Worm (Caenorhabditis elegans) whole organism, late embryonic: ENCODE results near the gene C50F7.3.
A peak's percentile ranks its signal among the peaks of the same experiment; 100 is the strongest.

Experiments used
- F13H6.1 ChIP-seq: sonication (generic microtip); optimal IDR thresholded peaks from 2 replicates; lab custom pipeline; 2016; ENCODE audit warnings: missing genetic modification characterization, missing compliant biosample characterization
- K09A11.1 ChIP-seq: sonication (generic microtip); optimal IDR thresholded peaks from 2 replicates; lab custom pipeline; 2017; ENCODE audit warnings: antibody characterized with exemption, mild to moderate bottlenecking, missing genetic modification characterization, missing compliant biosample characterization; ENCODE audit not compliant: insufficient read depth
- T23F11.4 ChIP-seq: fragments of 200-800 bp; sonication (Bioruptor generic); optimal IDR thresholded peaks from 2 replicates; lab custom pipeline; 2018; ENCODE audit warnings: mild to moderate bottlenecking, missing genetic modification characterization, missing compliant biosample characterization
- Y22D7AL.16 ChIP-seq: sonication (generic microtip); optimal IDR thresholded peaks from 2 replicates; lab custom pipeline; 2016; ENCODE audit warnings: missing genetic modification characterization, missing compliant biosample characterization
- ama-1 ChIP-seq: fragments of 150-350 bp; optimal IDR thresholded peaks from 2 replicates; lab custom pipeline; 2014
- ceh-18 ChIP-seq: sonication (generic microtip); optimal IDR thresholded peaks from 2 replicates; lab custom pipeline; 2016; ENCODE audit warnings: missing genetic modification characterization, missing compliant biosample characterization
- ceh-19 ChIP-seq: fragments of 200-800 bp; sonication (Bioruptor generic); optimal IDR thresholded peaks from 2 replicates; lab custom pipeline; 2018; ENCODE audit warnings: mild to moderate bottlenecking, missing genetic modification characterization, missing compliant biosample characterization
- ceh-24 ChIP-seq: sonication (generic microtip); optimal IDR thresholded peaks from 2 replicates; lab custom pipeline; 2016; ENCODE audit warnings: mild to moderate bottlenecking, missing genetic modification characterization, missing compliant biosample characterization
- ceh-30 ChIP-seq: fragments of 150-350 bp; optimal IDR thresholded peaks from 2 replicates; lab custom pipeline; 2014; ENCODE audit warnings: missing biosample characterization, missing genetic modification characterization
- ceh-31 ChIP-seq: sonication (generic microtip); optimal IDR thresholded peaks from 2 replicates; lab custom pipeline; 2016; ENCODE audit warnings: missing genetic modification characterization, missing compliant biosample characterization
- ceh-34 ChIP-seq: sonication (generic microtip); optimal IDR thresholded peaks from 2 replicates; lab custom pipeline; 2016; ENCODE audit warnings: mild to moderate bottlenecking, missing genetic modification characterization, missing compliant biosample characterization
- ceh-45 ChIP-seq: fragments of 200-800 bp; sonication (Bioruptor generic); IDR thresholded peaks from 2 replicates; pipeline ENCODE4 v1.3.6; 2022; ENCODE audit warnings: missing genetic modification reagents, missing genetic modification characterization, missing compliant biosample characterization
- ceh-6 ChIP-seq: fragments of 200-800 bp; sonication (Bioruptor generic); optimal IDR thresholded peaks from 2 replicates; lab custom pipeline; 2018; ENCODE audit warnings: mild to moderate bottlenecking, missing genetic modification characterization, missing compliant biosample characterization
- ceh-9 ChIP-seq: sonication (generic microtip); optimal IDR thresholded peaks from 2 replicates; lab custom pipeline; 2016; ENCODE audit warnings: mild to moderate bottlenecking, missing genetic modification characterization, inconsistent platforms, missing compliant biosample characterization
- che-1 ChIP-seq: sonication (generic microtip); optimal IDR thresholded peaks from 2 replicates; lab custom pipeline; 2016; ENCODE audit warnings: mild to moderate bottlenecking, missing genetic modification characterization, missing compliant biosample characterization
- dmd-4 ChIP-seq: sonication (generic microtip); optimal IDR thresholded peaks from 2 replicates; lab custom pipeline; 2016; ENCODE audit warnings: borderline replicate concordance, missing genetic modification characterization, missing compliant biosample characterization
- dve-1 ChIP-seq: sonication (generic microtip); optimal IDR thresholded peaks from 2 replicates; lab custom pipeline; 2017; ENCODE audit warnings: antibody characterized with exemption, mild to moderate bottlenecking, missing genetic modification characterization, missing compliant biosample characterization
- elt-2 ChIP-seq: sonication (generic microtip); optimal IDR thresholded peaks from 2 replicates; lab custom pipeline; 2016; ENCODE audit warnings: missing genetic modification reagents, missing genetic modification characterization, missing compliant biosample characterization
- elt-4 ChIP-seq: sonication (generic microtip); optimal IDR thresholded peaks from 2 replicates; lab custom pipeline; 2016; ENCODE audit warnings: missing genetic modification characterization, missing compliant biosample characterization
- eyg-1 ChIP-seq: sonication (generic microtip); optimal IDR thresholded peaks from 2 replicates; lab custom pipeline; 2016; ENCODE audit warnings: missing genotype, missing genetic modification characterization, missing compliant biosample characterization
- fkh-10 ChIP-seq: fragments of 150-350 bp; optimal IDR thresholded peaks from 2 replicates; lab custom pipeline; 2014; ENCODE audit warnings: missing biosample characterization, missing genetic modification reagents, missing genetic modification characterization
- fkh-6 ChIP-seq: sonication (generic microtip); optimal IDR thresholded peaks from 2 replicates; lab custom pipeline; 2016; ENCODE audit warnings: missing genetic modification characterization, missing compliant biosample characterization
- hlh-13 ChIP-seq: fragments of 200-800 bp; sonication (Bioruptor generic); optimal IDR thresholded peaks from 2 replicates; lab custom pipeline; 2018; ENCODE audit warnings: mild to moderate bottlenecking, missing genetic modification characterization, missing compliant biosample characterization
- hlh-15 ChIP-seq: sonication (generic microtip); optimal IDR thresholded peaks from 2 replicates; lab custom pipeline; 2016; ENCODE audit warnings: missing genetic modification characterization, missing compliant biosample characterization
- hlh-6 ChIP-seq: sonication (generic microtip); optimal IDR thresholded peaks from 2 replicates; lab custom pipeline; 2016; ENCODE audit warnings: missing genotype, missing genetic modification characterization, missing compliant biosample characterization
- hlh-8 ChIP-seq: sonication (generic microtip); optimal IDR thresholded peaks from 2 replicates; lab custom pipeline; 2016; ENCODE audit warnings: missing genotype, missing genetic modification characterization, missing compliant biosample characterization
- lin-11 ChIP-seq: fragments of 200-800 bp; sonication (Bioruptor generic); optimal IDR thresholded peaks from 2 replicates; lab custom pipeline; 2018; ENCODE audit warnings: mild to moderate bottlenecking, missing genetic modification characterization, missing compliant biosample characterization
- madf-2 ChIP-seq: sonication (generic microtip); optimal IDR thresholded peaks from 2 replicates; lab custom pipeline; 2017; ENCODE audit warnings: missing genetic modification characterization, missing compliant biosample characterization
- pat-9 ChIP-seq: fragments of 200-800 bp; sonication (Bioruptor generic); optimal IDR thresholded peaks from 2 replicates; lab custom pipeline; 2018; ENCODE audit warnings: mild to moderate bottlenecking, missing genetic modification characterization, moderate library complexity, missing compliant biosample characterization
- pha-2 ChIP-seq: sonication (generic microtip); optimal IDR thresholded peaks from 2 replicates; lab custom pipeline; 2017; ENCODE audit warnings: mild to moderate bottlenecking, missing genetic modification characterization, missing compliant biosample characterization
- pha-4 ChIP-seq: fragments of 150-350 bp; optimal IDR thresholded peaks from 2 replicates; lab custom pipeline; 2018; ENCODE audit warnings: missing biosample characterization, missing genetic modification reagents, missing genetic modification characterization
- pqm-1 ChIP-seq: sonication (generic microtip); optimal IDR thresholded peaks from 2 replicates; lab custom pipeline; 2016; ENCODE audit warnings: missing genetic modification characterization, missing compliant biosample characterization
- pros-1 ChIP-seq: fragments of 150-350 bp; optimal IDR thresholded peaks from 2 replicates; lab custom pipeline; 2014; ENCODE audit warnings: missing biosample characterization, missing genetic modification reagents, missing genetic modification characterization
- rnt-1 ChIP-seq: sonication (generic microtip); optimal IDR thresholded peaks from 2 replicates; lab custom pipeline; 2016; ENCODE audit warnings: missing genetic modification characterization, missing compliant biosample characterization
- sdc-2 ChIP-seq: sonication (generic microtip); optimal IDR thresholded peaks from 2 replicates; lab custom pipeline; 2016; ENCODE audit warnings: missing genotype, missing genetic modification characterization, missing compliant biosample characterization
- sox-2 ChIP-seq: fragments of 200-800 bp; sonication (Bioruptor generic); IDR thresholded peaks from 2 replicates; pipeline ENCODE4 v1.3.6; 2022; ENCODE audit warnings: missing genetic modification reagents, missing genetic modification characterization, missing compliant biosample characterization
- syd-9 ChIP-seq: sonication (generic microtip); optimal IDR thresholded peaks from 2 replicates; lab custom pipeline; 2016; ENCODE audit warnings: mild to moderate bottlenecking, missing genetic modification characterization, moderate library complexity, missing compliant biosample characterization
- tbx-7 ChIP-seq: sonication (generic microtip); optimal IDR thresholded peaks from 2 replicates; lab custom pipeline; 2016; ENCODE audit warnings: missing genotype, missing genetic modification characterization, missing compliant biosample characterization
- unc-3 ChIP-seq, 2 experiments: fragments of 200-800 bp in 1 of 2; sonication (Bioruptor generic) in 1 of 2; sonication (generic microtip) in 1 of 2; conservative IDR thresholded peaks in 1 of 2; optimal IDR thresholded peaks in 1 of 2; 2 replicates each; pipeline versions ENCODE4 v1.3.6 to Lab custom; 2016 to 2022; ENCODE audit warnings: missing compliant biosample characterization in 2 of 2, missing genetic modification characterization in 2 of 2, missing genetic modification reagents in 1 of 2
- unc-42 ChIP-seq: sonication (generic microtip); optimal IDR thresholded peaks from 2 replicates; lab custom pipeline; 2016; ENCODE audit warnings: missing genotype, missing genetic modification characterization, missing compliant biosample characterization
- unc-55 ChIP-seq: sonication (generic microtip); optimal IDR thresholded peaks from 2 replicates; lab custom pipeline; 2017; ENCODE audit warnings: missing biosample characterization, missing genetic modification reagents, missing genetic modification characterization
- unc-86 ChIP-seq: sonication (generic microtip); optimal IDR thresholded peaks from 2 replicates; lab custom pipeline; 2016; ENCODE audit warnings: missing genetic modification characterization, missing compliant biosample characterization
- zip-5 ChIP-seq: sonication (generic microtip); optimal IDR thresholded peaks from 2 replicates; lab custom pipeline; 2016; ENCODE audit warnings: missing genetic modification characterization, missing compliant biosample characterization
- ztf-16 ChIP-seq: sonication (generic microtip); optimal IDR thresholded peaks from 2 replicates; lab custom pipeline; 2017; ENCODE audit warnings: missing genetic modification characterization, missing compliant biosample characterization

The C50F7.3 gene

DNA sequence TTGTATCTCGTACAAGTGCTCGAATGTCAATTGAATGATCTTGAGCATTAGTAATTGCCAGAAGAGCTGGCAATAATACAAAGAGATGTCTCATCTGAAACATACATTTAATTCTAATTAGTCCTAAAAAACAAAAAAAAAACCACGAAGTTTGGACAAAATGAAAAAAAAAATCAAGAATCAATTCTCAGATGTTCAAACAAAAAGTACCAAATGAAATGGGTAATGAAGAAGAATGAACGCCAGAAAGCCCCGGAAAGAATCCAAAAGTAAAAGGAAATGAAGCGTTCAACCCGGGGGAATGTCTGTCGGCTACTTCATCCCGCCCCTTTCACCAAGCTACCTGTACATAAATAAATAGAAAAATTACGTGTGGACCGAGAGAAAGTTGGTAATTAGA lies 14.2 kb upstream of the C50F7.3 start, which contains the start of gene F33D4.6:
F33D4.6 (minus strand) TSS at position 101 of the 400 bp plus-strand sequence.
- no peak for TF ChIP-seq unc-86 (tag; lab: Kevin White, UChicago)
- no peak for TF ChIP-seq ceh-9
- TF ChIP-seq pqm-1: no peak
- TF ChIP-seq tbx-7 (tag; lab: Kevin White, UChicago): no peak
- TF ChIP-seq K09A11.1 (tag; lab: Kevin White, UChicago): no peak
- no peak for TF ChIP-seq eyg-1 (tag; lab: Kevin White, UChicago)
- no peak for TF ChIP-seq che-1 (tag; lab: Kevin White, UChicago)
- TF ChIP-seq pat-9: no peak
- no peak for TF ChIP-seq ceh-45 (GFP tag; lab: Robert Waterston, UW)
- TF ChIP-seq hlh-8 (tag; lab: Kevin White, UChicago): no peak
- no peak for TF ChIP-seq zip-5
- TF ChIP-seq sdc-2 (tag; lab: Kevin White, UChicago): no peak
- TF ChIP-seq syd-9 (tag; lab: Kevin White, UChicago): no peak
- TF ChIP-seq ztf-16 (tag; lab: Kevin White, UChicago): no peak
- no peak for TF ChIP-seq fkh-10 (GFP tag; lab: Kevin White, UChicago)
- TF ChIP-seq elt-4 (tag; lab: Kevin White, UChicago): no peak
- TF ChIP-seq hlh-15 (tag; lab: Kevin White, UChicago): no peak
- no peak for TF ChIP-seq unc-42 (tag; lab: Kevin White, UChicago)
- TF ChIP-seq ceh-31: no peak
- TF ChIP-seq ceh-30 (tag; lab: Kevin White, UChicago): no peak

DNA sequence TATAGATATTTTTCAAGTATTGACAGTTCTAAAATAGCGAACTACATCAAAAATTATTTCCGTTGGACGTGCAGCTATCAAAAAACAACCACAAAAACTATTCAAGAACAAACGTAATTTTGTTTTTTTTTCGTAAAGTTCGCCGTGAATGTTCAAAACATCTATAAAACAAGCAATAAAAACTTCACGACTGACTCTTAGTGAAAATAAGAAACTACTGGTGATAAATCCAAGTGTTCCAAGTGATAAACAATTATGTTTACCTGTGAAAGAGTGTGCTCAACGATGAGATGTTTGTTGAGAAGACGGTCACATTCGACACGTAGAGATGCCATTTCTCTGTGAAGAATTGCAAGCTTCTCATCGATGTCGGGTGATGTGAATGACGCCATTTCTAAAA lies 9.3 kb upstream of the C50F7.3 start, which contains the start of gene C50F7.6:
C50F7.6 (minus strand) TSS at position 394 of the 400 bp plus-strand sequence.
- TF ChIP-seq che-1 (tag; lab: Kevin White, UChicago) (no peak), madf-2 (no peak), hlh-8 (tag; lab: Kevin White, UChicago) (no peak), unc-86 (tag; lab: Kevin White, UChicago) (no peak), ceh-24 (tag; lab: Kevin White, UChicago) (no peak), ztf-16 (tag; lab: Kevin White, UChicago) (no peak), ceh-34 (no peak), sox-2 (GFP tag; lab: Robert Waterston, UW) (no peak), pros-1 (tag; lab: Kevin White, UChicago) (no peak), ama-1 (no peak), pha-4 (no peak)

ce11 chrIV:7723555-7723954 lies 8.6 kb upstream of the C50F7.3 start:
- peak; percentile 44 for TF ChIP-seq ceh-18 (tag; lab: Kevin White, UChicago)
- no peak for TF ChIP-seq syd-9 (tag; lab: Kevin White, UChicago)
- no peak for TF ChIP-seq dve-1
- no peak for TF ChIP-seq unc-3 (GFP tag; conservative IDR thresholded peaks at IDR 0.05; lab: Robert Waterston, UW)
- TF ChIP-seq unc-3 (tag; optimal IDR thresholded peaks at IDR 0.05; lab: Kevin White, UChicago): no peak
- TF ChIP-seq pros-1 (tag; lab: Kevin White, UChicago): no peak
- no peak for TF ChIP-seq F13H6.1 (tag; lab: Kevin White, UChicago)
- no peak for TF ChIP-seq pqm-1
- TF ChIP-seq T23F11.4 (GFP tag; lab: Kevin White, UChicago): no peak
- no peak for TF ChIP-seq pha-2 (tag; lab: Kevin White, UChicago)
- TF ChIP-seq lin-11 (tag; lab: Kevin White, UChicago): no peak
- no peak for TF ChIP-seq sdc-2 (tag; lab: Kevin White, UChicago)
- TF ChIP-seq rnt-1 (tag; lab: Kevin White, UChicago): peak; percentile 22
- no peak for TF ChIP-seq Y22D7AL.16 (tag; lab: Kevin White, UChicago)
- no peak for TF ChIP-seq fkh-6 (tag; lab: Kevin White, UChicago)
- no peak for TF ChIP-seq elt-2 (tag; lab: Kevin White, UChicago)
- no peak for TF ChIP-seq dmd-4
- TF ChIP-seq hlh-6 (tag; lab: Kevin White, UChicago): no peak
- no peak for TF ChIP-seq hlh-13 (GFP tag; lab: Kevin White, UChicago)
- no peak for TF ChIP-seq tbx-7 (tag; lab: Kevin White, UChicago)
- TF ChIP-seq ceh-31: no peak
- peak; percentile 95 for TF ChIP-seq unc-55 (GFP tag; lab: Kevin White, UChicago)
- no peak for TF ChIP-seq ceh-6 (GFP tag; lab: Kevin White, UChicago)
- no peak for TF ChIP-seq ceh-19 (GFP tag; lab: Kevin White, UChicago)
